Fruit fly (Drosophila melanogaster) whole organism, prepupa: ENCODE data around the gene Task7.

ENCODE experiments used
- Blimp-1 ChIP-seq: fragments of 200-800 bp; sonication (Bioruptor generic); optimal IDR thresholded peaks from 3 replicates; lab custom pipeline; 2017; ENCODE audit warnings: missing biosample characterization, missing genetic modification characterization, mild to moderate bottlenecking, moderate library complexity, missing genetic modification reagents
- CG11294 ChIP-seq: fragments of 200-800 bp; sonication (Bioruptor generic); IDR thresholded peaks from 2 replicates; pipeline ENCODE4 v1.3.6; 2022; ENCODE audit warnings: missing biosample characterization, missing genetic modification characterization
- CG11762 ChIP-seq: fragments of 200-800 bp; sonication (Bioruptor generic); optimal IDR thresholded peaks from 3 replicates; lab custom pipeline; 2016; ENCODE audit warnings: missing biosample characterization, missing genetic modification characterization; ENCODE audit not compliant: insufficient read depth
- CG15336 ChIP-seq: fragments of 200-800 bp; sonication (Bioruptor generic); IDR thresholded peaks from 2 replicates; pipeline ENCODE4 v1.3.6; 2022; ENCODE audit warnings: missing biosample characterization, missing genetic modification characterization
- CG1621 ChIP-seq: fragments of 200-800 bp; sonication (Bioruptor generic); optimal IDR thresholded peaks from 3 replicates; lab custom pipeline; 2018; ENCODE audit warnings: missing biosample characterization, mild to moderate bottlenecking, missing genetic modification characterization
- CG16779 ChIP-seq: fragments of 200-800 bp; sonication (Bioruptor generic); optimal IDR thresholded peaks from 3 replicates; lab custom pipeline; 2017; ENCODE audit warnings: missing biosample characterization, mild to moderate bottlenecking, missing genetic modification characterization
- CG31627 ChIP-seq: fragments of 200-800 bp; sonication (Bioruptor generic); optimal IDR thresholded peaks from 3 replicates; lab custom pipeline; 2016; ENCODE audit warnings: missing biosample characterization, missing genetic modification characterization
- CG32006 ChIP-seq: fragments of 200-800 bp; sonication (Bioruptor generic); optimal IDR thresholded peaks from 3 replicates; lab custom pipeline; 2017; ENCODE audit warnings: missing biosample characterization, mild to moderate bottlenecking, missing genetic modification characterization
- CG6163 ChIP-seq: fragments of 200-800 bp; sonication (Bioruptor generic); IDR thresholded peaks from 3 replicates; pipeline ENCODE4 v1.3.6; 2022; ENCODE audit warnings: missing biosample characterization, missing genetic modification characterization
- CG6276 ChIP-seq: fragments of 200-800 bp; sonication (Bioruptor generic); optimal IDR thresholded peaks from 2 replicates; lab custom pipeline; 2017; ENCODE audit warnings: missing biosample characterization, mild to moderate bottlenecking, missing genetic modification characterization
- CG6808 ChIP-seq: fragments of 200-800 bp; sonication (Bioruptor generic); optimal IDR thresholded peaks from 3 replicates; lab custom pipeline; 2017; ENCODE audit warnings: missing biosample characterization, missing genetic modification characterization, mild to moderate bottlenecking, moderate library complexity, missing genetic modification reagents
- CG7368 ChIP-seq: fragments of 200-800 bp; sonication (Bioruptor generic); optimal IDR thresholded peaks from 3 replicates; lab custom pipeline; 2016; ENCODE audit warnings: missing biosample characterization, missing genetic modification characterization
- CG8119 ChIP-seq: fragments of 200-800 bp; sonication (Bioruptor generic); IDR thresholded peaks from 3 replicates; pipeline ENCODE4 v1.3.6; 2022; ENCODE audit warnings: missing biosample characterization, missing genetic modification characterization
- CG8319 ChIP-seq: fragments of 200-800 bp; sonication (Bioruptor generic); optimal IDR thresholded peaks from 3 replicates; lab custom pipeline; 2016; ENCODE audit warnings: missing biosample characterization, missing genetic modification characterization
- CG8632 ChIP-seq: fragments of 200-800 bp; sonication (Bioruptor generic); optimal IDR thresholded peaks from 3 replicates; lab custom pipeline; 2016; ENCODE audit warnings: missing biosample characterization, missing genetic modification characterization
- Eip93F ChIP-seq: fragments of 200-800 bp; sonication (Bioruptor generic); optimal IDR thresholded peaks from 2 replicates; lab custom pipeline; 2016; ENCODE audit warnings: missing biosample characterization, mild to moderate bottlenecking, missing genetic modification characterization
- Ets96B ChIP-seq: fragments of 200-800 bp; optimal IDR thresholded peaks from 2 replicates; lab custom pipeline; 2019; ENCODE audit warnings: missing biosample characterization, mild to moderate bottlenecking, missing genetic modification characterization, moderate library complexity
- Gug ChIP-seq: fragments of 200-800 bp; sonication (Bioruptor generic); IDR thresholded peaks from 2 replicates; pipeline ENCODE4 v1.3.6; 2022; ENCODE audit warnings: missing biosample characterization, missing genetic modification characterization
- Hr4 ChIP-seq: fragments of 200-800 bp; sonication (Bioruptor generic); optimal IDR thresholded peaks from 3 replicates; lab custom pipeline; 2016; ENCODE audit warnings: missing biosample characterization, missing genetic modification characterization
- Smox ChIP-seq: fragments of 200-800 bp; sonication (Bioruptor generic); optimal IDR thresholded peaks from 3 replicates; lab custom pipeline; 2016; ENCODE audit warnings: missing biosample characterization, missing genetic modification characterization
- Sox102F ChIP-seq: fragments of 200-800 bp; sonication (Bioruptor generic); optimal IDR thresholded peaks from 2 replicates; lab custom pipeline; 2016; ENCODE audit warnings: missing biosample characterization, mild to moderate bottlenecking, missing genetic modification characterization
- Sox15 ChIP-seq: fragments of 200-800 bp; sonication (Bioruptor generic); optimal IDR thresholded peaks from 3 replicates; lab custom pipeline; 2016; ENCODE audit warnings: missing biosample characterization, missing genetic modification characterization
- achi ChIP-seq: fragments of 200-800 bp; sonication (Bioruptor generic); optimal IDR thresholded peaks from 3 replicates; lab custom pipeline; 2016; ENCODE audit warnings: missing biosample characterization, missing genetic modification characterization
- acj6 ChIP-seq: fragments of 200-800 bp; sonication (Bioruptor generic); optimal IDR thresholded peaks from 3 replicates; lab custom pipeline; 2016; ENCODE audit warnings: missing biosample characterization, missing genetic modification characterization
- cyc ChIP-seq: fragments of 200-800 bp; sonication (Bioruptor generic); optimal IDR thresholded peaks from 3 replicates; lab custom pipeline; 2016; ENCODE audit warnings: missing biosample characterization, missing genetic modification characterization
- eg ChIP-seq: fragments of 200-800 bp; sonication (Bioruptor generic); IDR thresholded peaks from 3 replicates; pipeline ENCODE4 v1.3.6; 2022; ENCODE audit warnings: missing biosample characterization, missing genetic modification characterization
- esn ChIP-seq: fragments of 200-800 bp; sonication (Bioruptor generic); optimal IDR thresholded peaks from 2 replicates; lab custom pipeline; 2016; ENCODE audit warnings: missing biosample characterization, mild to moderate bottlenecking, missing genetic modification characterization, moderate library complexity
- fd85E ChIP-seq: fragments of 200-800 bp; sonication (Bioruptor generic); optimal IDR thresholded peaks from 3 replicates; lab custom pipeline; 2016; ENCODE audit warnings: missing biosample characterization, missing genetic modification characterization
- fkh ChIP-seq: fragments of 200-800 bp; sonication (Bioruptor generic); optimal IDR thresholded peaks from 3 replicates; lab custom pipeline; 2017; ENCODE audit warnings: missing biosample characterization, mild to moderate bottlenecking, missing genetic modification characterization, moderate library complexity
- net ChIP-seq: fragments of 200-800 bp; sonication (Bioruptor generic); optimal IDR thresholded peaks from 3 replicates; lab custom pipeline; 2016; ENCODE audit warnings: missing biosample characterization, missing genetic modification characterization
- pdm3 ChIP-seq: fragments of 200-800 bp; sonication (Bioruptor generic); optimal IDR thresholded peaks from 3 replicates; lab custom pipeline; 2016; ENCODE audit warnings: missing biosample characterization, missing genetic modification characterization
- salr ChIP-seq, 2 experiments: fragments of 200-800 bp; sonication (Bioruptor generic); optimal IDR thresholded peaks; 3 replicates each; lab custom pipeline; 2016 to 2018; ENCODE audit warnings: missing biosample characterization in 2 of 2, missing genetic modification characterization in 2 of 2, mild to moderate bottlenecking in 1 of 2
- spab ChIP-seq: fragments of 200-800 bp; sonication (Bioruptor generic); optimal IDR thresholded peaks from 2 replicates; lab custom pipeline; 2017; ENCODE audit warnings: missing biosample characterization, mild to moderate bottlenecking, missing genetic modification characterization, missing genetic modification reagents
- ss ChIP-seq, 2 experiments: fragments of 200-800 bp; sonication (Bioruptor generic); optimal IDR thresholded peaks; 2 replicates in 1 of 2; 3 replicates in 1 of 2; lab custom pipeline; 2017 to 2018; ENCODE audit warnings: mild to moderate bottlenecking in 2 of 2, missing biosample characterization in 2 of 2, missing genetic modification characterization in 2 of 2, moderate library complexity in 1 of 2
- svp ChIP-seq: fragments of 200-800 bp; sonication (Bioruptor generic); peaks from one replicate; lab custom pipeline; 2016; ENCODE audit warnings: missing biosample characterization, missing genetic modification characterization
- vri ChIP-seq: fragments of 200-800 bp; sonication (Bioruptor generic); optimal IDR thresholded peaks from 3 replicates; lab custom pipeline; 2016; ENCODE audit warnings: missing biosample characterization, mild to moderate bottlenecking, missing genetic modification characterization

Gene Task7

DNA sequence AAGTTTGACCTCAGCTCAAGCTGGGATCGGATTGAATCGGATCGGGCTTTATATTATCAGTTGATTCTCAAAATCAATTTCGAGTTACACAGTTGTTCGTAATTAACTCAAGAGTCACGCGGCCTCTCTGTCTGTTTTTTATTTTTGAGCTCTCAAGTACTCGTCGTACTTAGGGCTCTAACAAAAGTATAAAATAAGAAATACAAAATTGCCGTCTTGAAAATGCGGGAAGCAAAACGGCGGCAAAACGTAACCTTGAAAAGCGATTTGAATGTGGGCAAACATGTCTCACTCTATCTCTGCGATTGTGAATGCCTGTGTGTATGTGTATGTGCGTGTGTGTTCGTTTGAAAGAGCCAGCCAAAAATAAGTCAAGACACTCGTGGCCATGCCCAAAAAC lies 25.5 kb upstream of the Task7 start:
- TF ChIP-seq cyc (GFP tag; lab: Kevin White, UChicago) = no peak
- TF ChIP-seq Sox15 (GFP tag; lab: Kevin White, UChicago) = no peak
- TF ChIP-seq achi (GFP tag; lab: Kevin White, UChicago) = no peak
- no peak for TF ChIP-seq CG8319
- TF ChIP-seq Gug (GFP tag; lab: Robert Waterston, UW) = no peak
- TF ChIP-seq CG6163 = no peak
- no peak for TF ChIP-seq CG6276 (GFP tag; lab: Kevin White, UChicago)
- no peak for TF ChIP-seq vri (GFP tag; lab: Kevin White, UChicago)
- no peak for TF ChIP-seq CG11294 (GFP tag; lab: Robert Waterston, UW)
- no peak for TF ChIP-seq ss (GFP tag; optimal IDR thresholded peaks at IDR 0.05; lab: Kevin White, UChicago)
- TF ChIP-seq Hr4 (GFP tag; lab: Kevin White, UChicago) = no peak
- no peak for TF ChIP-seq Smox
- TF ChIP-seq, all 60 proteins: peak for 0

DNA sequence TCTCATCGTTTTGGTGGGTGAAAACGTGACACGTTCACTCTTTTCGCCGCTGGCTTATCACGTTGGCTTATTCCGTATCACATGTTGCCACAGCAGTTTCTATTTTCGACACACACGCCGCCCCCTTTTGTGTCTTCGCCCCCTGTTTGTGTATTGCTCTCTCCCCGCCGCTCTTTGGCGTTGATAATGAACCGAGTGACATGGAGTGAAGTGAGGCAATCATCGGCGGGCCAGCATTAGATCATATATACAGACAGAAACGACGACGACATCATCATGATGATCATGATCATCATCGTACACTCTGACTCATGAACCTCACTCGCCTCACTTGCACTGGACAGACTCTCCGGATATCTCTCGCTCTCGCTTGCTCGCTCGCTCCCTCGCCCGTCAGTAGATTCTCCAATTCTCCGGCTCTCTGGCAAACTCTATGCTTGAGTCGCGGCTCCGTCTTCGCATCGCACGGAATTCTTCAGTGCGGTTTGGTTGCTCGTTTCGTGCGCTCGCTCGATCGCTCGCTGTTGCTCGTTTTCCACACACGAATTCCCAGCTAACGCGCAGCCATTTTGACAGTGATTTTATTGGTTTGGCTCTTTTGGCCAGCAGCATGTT lies 24.4 kb upstream of the Task7 start:
- TF ChIP-seq fd85E (GFP tag; lab: Kevin White, UChicago) (no peak), Ets96B (tag; lab: Kevin White, UChicago) (no peak), vri (GFP tag; lab: Kevin White, UChicago) (peak; percentile 80), CG15336 (peak; percentile 23; the same call in 1 of the 2 replicates), net (no peak), CG8632 (no peak), fkh (GFP tag; lab: Kevin White, UChicago) (peak; percentile 63), achi (GFP tag; lab: Kevin White, UChicago) (no peak), svp (peak; percentile 61), eg (GFP tag; lab: Robert Waterston, UW) (peak; percentile 46; the same call in 2 of the 3 replicates), CG32006 (GFP tag; lab: Kevin White, UChicago) (no peak), acj6 (GFP tag; lab: Kevin White, UChicago) (no peak), CG8119 (GFP tag; lab: Robert Waterston, UW) (0 out of 3 replicates have a peak, but pooled peaks have one; percentile 17), Sox102F (GFP tag; lab: Kevin White, UChicago) (no peak), pdm3 (GFP tag; lab: Kevin White, UChicago) (no peak), CG6163 (0 out of 3 replicates have a peak, but pooled peaks have one; percentile 12)
- TF ChIP-seq, all 60 proteins: peak for 7

DNA sequence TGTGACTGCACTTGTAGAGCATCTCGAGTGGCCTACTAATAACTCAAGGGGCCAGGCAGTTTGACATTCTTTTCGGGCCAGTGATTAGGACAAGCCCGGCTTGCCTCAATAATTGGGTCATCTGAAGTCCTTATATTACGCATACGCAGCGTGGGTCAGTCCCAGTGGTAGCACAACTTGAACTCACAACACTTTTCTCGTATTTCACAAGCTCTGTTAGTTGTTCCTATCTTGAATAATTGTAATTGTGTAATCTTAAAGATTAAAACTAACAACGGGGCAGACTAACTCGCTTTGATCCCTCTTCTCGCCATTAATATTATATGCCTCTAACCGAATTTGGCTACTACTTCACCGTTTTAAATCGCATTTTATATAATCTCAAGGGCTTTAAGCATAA lies 23.8 kb upstream of the Task7 start:
- TF ChIP-seq achi (GFP tag; lab: Kevin White, UChicago) = no peak
- no peak for TF ChIP-seq salr (GFP tag; optimal IDR thresholded peaks at IDR 0.05; lab: Kevin White, UChicago)
- no peak for TF ChIP-seq Eip93F
- no peak for TF ChIP-seq Sox15 (GFP tag; lab: Kevin White, UChicago)
- no peak for TF ChIP-seq esn (GFP tag; lab: Kevin White, UChicago)
- no peak for TF ChIP-seq acj6 (GFP tag; lab: Kevin White, UChicago)
- no peak for TF ChIP-seq Blimp-1 (GFP tag; lab: Kevin White, UChicago)
- TF ChIP-seq fkh (GFP tag; lab: Kevin White, UChicago) = no peak
- no peak for TF ChIP-seq CG1621 (tag; lab: Kevin White, UChicago)
- no peak for TF ChIP-seq CG6808 (GFP tag; lab: Kevin White, UChicago)
- TF ChIP-seq CG6276 (GFP tag; lab: Kevin White, UChicago) = no peak
- no peak for TF ChIP-seq cyc (GFP tag; lab: Kevin White, UChicago)
- TF ChIP-seq CG7368 (GFP tag; lab: Kevin White, UChicago) = no peak
- TF ChIP-seq CG11762 (GFP tag; lab: Kevin White, UChicago) = no peak
- TF ChIP-seq spab = no peak
- no peak for TF ChIP-seq CG11294 (GFP tag; lab: Robert Waterston, UW)
- no peak for TF ChIP-seq CG16779 (tag; lab: Kevin White, UChicago)
- no peak for TF ChIP-seq CG31627 (GFP tag; lab: Kevin White, UChicago)
